Fruit fly (Drosophila melanogaster) whole organism, pupa: Measurements from ENCODE around the gene Sodq.

Experiments
- CG10348 ChIP-seq: fragments of 200-800 bp; sonication (Bioruptor generic); IDR thresholded peaks from 2 replicates; pipeline ENCODE4 v1.3.6; 2022; ENCODE audit warnings: missing biosample characterization, missing genetic modification characterization
- CG12605 ChIP-seq: fragments of 200-800 bp; sonication (Bioruptor generic); IDR thresholded peaks from 2 replicates; pipeline ENCODE4 v1.3.6; 2022; ENCODE audit warnings: missing biosample characterization, missing genetic modification characterization
- CG13204 ChIP-seq: fragments of 200-800 bp; sonication (Bioruptor generic); optimal IDR thresholded peaks from 2 replicates; lab custom pipeline; 2018; ENCODE audit warnings: missing biosample characterization, mild to moderate bottlenecking, missing genetic modification characterization, moderate library complexity
- CG14655 ChIP-seq: fragments of 200-800 bp; sonication (Bioruptor generic); optimal IDR thresholded peaks from 3 replicates; lab custom pipeline; 2017; ENCODE audit warnings: mild to moderate bottlenecking, missing biosample characterization, missing genetic modification reagents, missing genetic modification characterization
- CG15710 ChIP-seq: fragments of 200-800 bp; sonication (Bioruptor generic); optimal IDR thresholded peaks from 2 replicates; lab custom pipeline; 2018; ENCODE audit warnings: missing biosample characterization, mild to moderate bottlenecking, missing genetic modification characterization, moderate library complexity
- CG17806 ChIP-seq: fragments of 200-800 bp; sonication (Bioruptor generic); optimal IDR thresholded peaks from 2 replicates; lab custom pipeline; 2018; ENCODE audit warnings: missing biosample characterization, mild to moderate bottlenecking, missing genetic modification characterization, moderate library complexity
- CG32121 ChIP-seq: fragments of 200-800 bp; sonication (Bioruptor generic); IDR thresholded peaks from 2 replicates; pipeline ENCODE4 v1.3.6; 2022; ENCODE audit warnings: missing biosample characterization, missing genetic modification characterization
- CG34367 ChIP-seq: fragments of 200-800 bp; sonication (Bioruptor generic); optimal IDR thresholded peaks from 2 replicates; lab custom pipeline; 2018; ENCODE audit warnings: missing biosample characterization, mild to moderate bottlenecking, missing genetic modification characterization
- CG4496 ChIP-seq: fragments of 200-800 bp; sonication (Bioruptor generic); IDR thresholded peaks from 3 replicates; pipeline ENCODE4 v1.3.6; 2022; ENCODE audit warnings: missing biosample characterization, missing genetic modification characterization
- CG8159 ChIP-seq: fragments of 200-800 bp; sonication (Bioruptor generic); optimal IDR thresholded peaks from 3 replicates; lab custom pipeline; 2018; ENCODE audit warnings: missing biosample characterization, mild to moderate bottlenecking, missing genetic modification characterization, moderate library complexity
- CG8301 ChIP-seq: fragments of 200-800 bp; sonication (Bioruptor generic); optimal IDR thresholded peaks from 2 replicates; lab custom pipeline; 2018; ENCODE audit warnings: missing biosample characterization, mild to moderate bottlenecking, missing genetic modification characterization
- CG9948 ChIP-seq: fragments of 200-800 bp; sonication (Bioruptor generic); optimal IDR thresholded peaks from 2 replicates; lab custom pipeline; 2018; ENCODE audit warnings: missing biosample characterization, mild to moderate bottlenecking, missing genetic modification characterization, moderate library complexity
- D1 ChIP-seq: fragments of 200-800 bp; sonication (Bioruptor generic); optimal IDR thresholded peaks from 2 replicates; lab custom pipeline; 2018; ENCODE audit warnings: missing biosample characterization, mild to moderate bottlenecking, missing genetic modification characterization, moderate library complexity
- EcR ChIP-seq: fragments of 200-800 bp; sonication (Bioruptor generic); optimal IDR thresholded peaks from 3 replicates; lab custom pipeline; 2019; ENCODE audit warnings: missing biosample characterization, missing genetic modification characterization, mild to moderate bottlenecking, moderate library complexity, missing genetic modification reagents
- Ets98B ChIP-seq: fragments of 200-800 bp; sonication (Bioruptor generic); IDR thresholded peaks from 2 replicates; pipeline ENCODE4 v1.3.6; 2022; ENCODE audit warnings: missing biosample characterization, missing genetic modification characterization
- Pif1A ChIP-seq: fragments of 200-800 bp; sonication (Bioruptor generic); optimal IDR thresholded peaks from 3 replicates; lab custom pipeline; 2016; ENCODE audit warnings: missing biosample characterization, missing genetic modification characterization
- Pif1B ChIP-seq: fragments of 200-800 bp; sonication (Bioruptor generic); optimal IDR thresholded peaks from 3 replicates; lab custom pipeline; 2016; ENCODE audit warnings: missing biosample characterization, missing genetic modification characterization
- Snoo ChIP-seq: fragments of 200-800 bp; sonication (Bioruptor generic); optimal IDR thresholded peaks from 3 replicates; lab custom pipeline; 2017; ENCODE audit warnings: missing biosample characterization, mild to moderate bottlenecking, missing genetic modification characterization, inconsistent platforms
- fd96Ca ChIP-seq: fragments of 200-800 bp; sonication (Bioruptor generic); IDR thresholded peaks from 3 replicates; pipeline ENCODE4 v1.3.6; 2022; ENCODE audit warnings: missing biosample characterization, missing genetic modification characterization
- gl ChIP-seq: fragments of 200-800 bp; sonication (Bioruptor generic); optimal IDR thresholded peaks from 2 replicates; lab custom pipeline; 2018; ENCODE audit warnings: missing biosample characterization, mild to moderate bottlenecking, missing genetic modification characterization
- rn ChIP-seq: fragments of 200-800 bp; sonication (Bioruptor generic); IDR thresholded peaks from 2 replicates; pipeline ENCODE4 v1.3.6; 2022; ENCODE audit warnings: missing biosample characterization, missing genetic modification characterization

The Sodq gene

dm6 chr3R:25882606-25883266 lies 12.9 kb upstream of the Sodq start:
- peak; percentile 22 for TF ChIP-seq CG8301 (tag; lab: Kevin White, UChicago)
- TF ChIP-seq gl (tag; lab: Kevin White, UChicago) = no peak
- peak; percentile 42 for TF ChIP-seq CG14655 (GFP tag; lab: Kevin White, UChicago)
- no peak for TF ChIP-seq Snoo

dm6 chr3R:25883877-25884276 lies 11.7 kb upstream of the Sodq start:
- TF ChIP-seq EcR (GFP tag; lab: Kevin White, UChicago) (peak; percentile 84), CG15710 (tag; lab: Kevin White, UChicago) (no peak)

DNA sequence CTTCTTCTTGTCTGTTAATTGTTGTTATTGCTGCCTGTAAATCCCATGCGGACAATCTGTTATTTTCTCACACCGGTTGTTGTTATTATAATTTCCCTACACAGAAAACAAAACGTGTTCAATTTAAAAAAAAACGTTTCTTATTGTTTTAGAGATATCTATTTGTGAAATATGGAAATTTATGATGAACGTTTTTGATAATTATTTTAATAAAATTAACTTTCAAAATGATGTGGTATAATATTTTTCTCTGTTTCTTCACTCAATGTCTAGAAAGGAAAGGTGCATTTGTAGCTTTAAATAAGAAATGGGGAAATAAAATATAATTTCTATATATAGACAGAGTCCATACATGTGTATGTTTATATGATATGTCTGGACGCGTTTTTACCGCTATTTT lies 11.3 kb upstream of the Sodq start:
- TF ChIP-seq CG12605 (GFP tag; lab: Robert Waterston, UW) (peak; percentile 21; the same call in 1 of the 2 replicates), Pif1A (GFP tag; lab: Kevin White, UChicago) (no peak), CG15710 (tag; lab: Kevin White, UChicago) (peak; percentile 18), rn (GFP tag; lab: Robert Waterston, UW) (no peak), CG10348 (GFP tag; lab: Robert Waterston, UW) (no peak), CG34367 (no peak), D1 (no peak), CG14655 (GFP tag; lab: Kevin White, UChicago) (no peak), CG17806 (tag; lab: Kevin White, UChicago) (peak; percentile 32), CG32121 (peak; percentile 68), CG13204 (GFP tag; lab: Kevin White, UChicago) (no peak), Pif1B (GFP tag; lab: Kevin White, UChicago) (no peak), Snoo (peak; percentile 10), CG4496 (GFP tag; lab: Robert Waterston, UW) (peak; percentile 45; the same call in 1 of the 3 replicates), fd96Ca (GFP tag; lab: Robert Waterston, UW) (no peak), EcR (GFP tag; lab: Kevin White, UChicago) (no peak), CG9948 (tag; lab: Kevin White, UChicago) (peak; percentile 39), CG8159 (tag; lab: Kevin White, UChicago) (peak; percentile 43), Ets98B (peak; percentile 46; the same call in 1 of the 2 replicates), gl (tag; lab: Kevin White, UChicago) (no peak), CG8301 (tag; lab: Kevin White, UChicago) (peak; percentile 66)

dm6 chr3R:25885136-25885535 lies 10.5 kb upstream of the Sodq start:
- no peak for TF ChIP-seq CG17806 (tag; lab: Kevin White, UChicago)
- no peak for TF ChIP-seq CG15710 (tag; lab: Kevin White, UChicago)
- TF ChIP-seq EcR (GFP tag; lab: Kevin White, UChicago) = peak; percentile 8
- no peak for TF ChIP-seq CG12605 (GFP tag; lab: Robert Waterston, UW)
- TF ChIP-seq Pif1A (GFP tag; lab: Kevin White, UChicago) = no peak
- no peak for TF ChIP-seq D1
- TF ChIP-seq CG4496 (GFP tag; lab: Robert Waterston, UW) = no peak
- no peak for TF ChIP-seq CG34367

- TF ChIP-seq Snoo (no peak), fd96Ca (GFP tag; lab: Robert Waterston, UW) (no peak), rn (GFP tag; lab: Robert Waterston, UW) (no peak), CG9948 (tag; lab: Kevin White, UChicago) (no peak), gl (tag; lab: Kevin White, UChicago) (peak; percentile 54), CG32121 (0 out of 2 replicates have a peak, but pooled peaks have one; percentile 13), CG12605 (GFP tag; lab: Robert Waterston, UW) (no peak; the same call in 1 of the 2 replicates), CG13204 (GFP tag; lab: Kevin White, UChicago) (no peak), CG15710 (tag; lab: Kevin White, UChicago) (peak; percentile 17), CG34367 (peak; percentile 42), CG8159 (tag; lab: Kevin White, UChicago) (peak; percentile 19), D1 (no peak), CG4496 (GFP tag; lab: Robert Waterston, UW) (no peak), CG14655 (GFP tag; lab: Kevin White, UChicago) (no peak), Pif1B (GFP tag; lab: Kevin White, UChicago) (peak; percentile 36), CG8301 (tag; lab: Kevin White, UChicago) (no peak), EcR (GFP tag; lab: Kevin White, UChicago) (no peak), CG10348 (GFP tag; lab: Robert Waterston, UW) (no peak), Pif1A (GFP tag; lab: Kevin White, UChicago) (no peak), CG17806 (tag; lab: Kevin White, UChicago) (no peak), Ets98B (no peak)
- TF ChIP-seq, all 21 proteins: peak for 6
Observed at dm6 chr3R:25888307-25889075, 7.1 kb upstream of the Sodq start, which contains the start of gene Lnk. TSS of gene Lnk (plus strand) at chr3R:25888542.

DNA sequence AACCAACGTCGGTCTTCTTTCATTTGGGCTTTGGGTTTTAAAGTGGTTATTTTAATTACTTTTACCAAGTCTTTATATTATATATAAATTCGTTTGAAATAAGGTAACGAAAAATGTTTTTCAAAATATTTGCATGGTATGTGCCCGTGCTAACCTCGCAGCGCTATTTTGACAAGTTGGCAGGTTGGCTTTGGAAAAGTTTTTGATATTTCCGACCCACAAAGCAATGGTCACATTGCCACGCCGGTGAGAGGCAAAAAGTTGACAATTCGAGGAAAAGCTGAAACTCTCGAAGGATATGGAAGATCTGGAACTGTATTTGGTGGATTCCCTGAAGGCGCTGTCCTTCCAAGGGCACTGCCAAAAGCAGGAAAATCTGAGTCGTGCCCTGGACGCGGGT lies 2.4 kb upstream of the Sodq start, which contains the start of gene CG5913:
Gene CG5913 (plus strand): TSS at position 224 of the 400 bp plus-strand sequence.
- TF ChIP-seq Snoo = no peak
- TF ChIP-seq fd96Ca (GFP tag; lab: Robert Waterston, UW) = no peak
- no peak for TF ChIP-seq CG15710 (tag; lab: Kevin White, UChicago)
- TF ChIP-seq CG14655 (GFP tag; lab: Kevin White, UChicago) = no peak
- no peak for TF ChIP-seq CG12605 (GFP tag; lab: Robert Waterston, UW)
- TF ChIP-seq EcR (GFP tag; lab: Kevin White, UChicago) = no peak
- peak; percentile 68 for TF ChIP-seq D1
